Worm (Caenorhabditis elegans): ENCODE measurements around the gene lips-3.

DNA sequence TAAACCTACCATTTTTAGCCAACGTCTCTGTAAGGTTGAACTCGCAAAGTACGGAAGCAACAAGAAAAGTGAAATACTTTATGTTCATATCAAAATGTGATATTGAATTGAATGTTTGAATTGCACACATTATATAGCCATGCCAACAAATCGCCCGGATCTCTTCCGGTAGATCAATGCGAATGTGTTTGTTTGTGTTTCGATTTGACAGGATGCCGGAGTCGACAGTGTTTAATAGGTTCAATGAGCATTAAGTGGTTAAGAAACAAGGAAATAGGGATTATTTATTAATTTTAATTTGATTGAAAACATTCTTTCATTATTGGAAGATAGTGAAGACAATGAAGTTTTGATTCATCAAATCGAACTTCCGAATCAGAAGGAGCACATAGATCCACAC lies 29.9 kb downstream of the lips-3 start, which contains the start of gene pqn-29:
- TF ChIP-seq repo-1 (tag; optimal IDR thresholded peaks at IDR 0.05) (no peak), F39B2.1 (GFP tag; IDR thresholded peaks at IDR 0.05) (no peak), him-1 (tag; optimal IDR thresholded peaks at IDR 0.05) (no peak), snpc-4 (GFP tag; optimal IDR thresholded peaks at IDR 0.05) (no peak), snpc-4 (tag; optimal IDR thresholded peaks at IDR 0.05) (no peak), chd-7 (tag; optimal IDR thresholded peaks at IDR 0.05) (no peak), Y95B8A.8 (GFP tag; IDR thresholded peaks at IDR 0.05) (no peak), zfh-2 (GFP tag; conservative IDR thresholded peaks at IDR 0.05) (no peak), ets-4 (GFP tag; optimal IDR thresholded peaks at IDR 0.05) (no peak), ama-1 (optimal IDR thresholded peaks at IDR 0.05) (no peak), ama-1 (GFP tag; optimal IDR thresholded peaks at IDR 0.05) (no peak), ztf-3 (GFP tag; optimal IDR thresholded peaks at IDR 0.05) (no peak), let-526 (GFP tag; IDR thresholded peaks at IDR 0.05) (no peak), snpc-1.1 (tag; optimal IDR thresholded peaks at IDR 0.05; ENCODE audit: insufficient read depth) (no peak), ztf-18 (tag; optimal IDR thresholded peaks at IDR 0.05) (no peak)
